Worm (Caenorhabditis elegans) whole organism, L2 larva: ENCODE data around the gene acr-3.

ENCODE experiments used
- C34F6.9 ChIP-seq: fragments of 150-350 bp; optimal IDR thresholded peaks from 2 replicates; lab custom pipeline; 2014; ENCODE audit warnings: missing biosample characterization, missing genetic modification characterization
- alr-1 ChIP-seq: fragments of 150-350 bp; optimal IDR thresholded peaks from 2 replicates; lab custom pipeline; 2014; ENCODE audit warnings: missing biosample characterization, missing genetic modification characterization
- dmd-4 ChIP-seq: sonication (generic microtip); optimal IDR thresholded peaks from 2 replicates; lab custom pipeline; 2017; ENCODE audit warnings: missing biosample characterization, missing genetic modification characterization
- egl-27 ChIP-seq: sonication (generic microtip); optimal IDR thresholded peaks from 3 replicates; lab custom pipeline; 2017; ENCODE audit warnings: missing biosample characterization, missing genetic modification reagents, missing genetic modification characterization
- elt-1 ChIP-seq: fragments of 150-350 bp; optimal IDR thresholded peaks from 2 replicates; lab custom pipeline; 2014; ENCODE audit warnings: missing biosample characterization, missing genetic modification characterization
- lin-13 ChIP-seq: fragments of 150-350 bp; optimal IDR thresholded peaks from 2 replicates; lab custom pipeline; 2014; ENCODE audit warnings: missing biosample characterization, missing genetic modification reagents, missing genetic modification characterization
- nhr-237 ChIP-seq: fragments of 150-350 bp; optimal IDR thresholded peaks from 2 replicates; lab custom pipeline; 2014; ENCODE audit warnings: missing biosample characterization, missing genetic modification characterization
- nhr-6 ChIP-seq: fragments of 150-350 bp; optimal IDR thresholded peaks from 2 replicates; lab custom pipeline; 2014; ENCODE audit warnings: missing biosample characterization, missing genetic modification characterization
- nhr-77 ChIP-seq: fragments of 150-350 bp; optimal IDR thresholded peaks from 2 replicates; lab custom pipeline; 2014; ENCODE audit warnings: missing biosample characterization, missing genetic modification characterization
- sem-4 ChIP-seq: fragments of 150-350 bp; optimal IDR thresholded peaks from 2 replicates; lab custom pipeline; 2014; ENCODE audit warnings: missing biosample characterization, missing genetic modification reagents, missing genetic modification characterization
- snpc-4 ChIP-seq: fragments of 150-350 bp; optimal IDR thresholded peaks from 2 replicates; lab custom pipeline; 2014; ENCODE audit warnings: missing biosample characterization, missing genetic modification characterization
- unc-62 ChIP-seq: fragments of 150-350 bp; optimal IDR thresholded peaks from 2 replicates; lab custom pipeline; 2014; ENCODE audit warnings: missing biosample characterization, missing genetic modification reagents, missing genetic modification characterization
- zag-1 ChIP-seq: fragments of 150-350 bp; optimal IDR thresholded peaks from 2 replicates; lab custom pipeline; 2014; ENCODE audit warnings: missing biosample characterization, missing genetic modification characterization

- TF ChIP-seq nhr-6 (tag; lab: Kevin White, UChicago) (no peak), snpc-4 (tag; lab: Kevin White, UChicago) (no peak), unc-62 (GFP tag; lab: Kevin White, UChicago) (no peak), sem-4 (tag; lab: Kevin White, UChicago) (no peak), egl-27 (tag; lab: Kevin White, UChicago) (no peak), elt-1 (tag; lab: Kevin White, UChicago) (no peak), lin-13 (no peak), zag-1 (tag; lab: Kevin White, UChicago) (no peak), alr-1 (tag; lab: Kevin White, UChicago) (no peak), nhr-77 (tag; lab: Kevin White, UChicago) (no peak), C34F6.9 (tag; lab: Kevin White, UChicago) (no peak), nhr-237 (no peak), dmd-4 (no peak)
Measured at ce11 chrX:6725260-6725718, 16.0 kb downstream of the acr-3 start, which contains the start of gene slc-25A10.
